Fruit fly (Drosophila melanogaster) whole organism, embryonic: ENCODE results near the gene st.

Source experiments
- BtbVII ChIP-seq: fragments of 200-800 bp; sonication (Bioruptor generic); optimal IDR thresholded peaks from 3 replicates; lab custom pipeline; 2017; ENCODE audit warnings: missing biosample characterization, mild to moderate bottlenecking, missing genetic modification characterization
- CG1024 ChIP-seq: fragments of 200-800 bp; sonication (Bioruptor generic); IDR thresholded peaks from 2 replicates; pipeline ENCODE4 v1.3.6; 2022; ENCODE audit warnings: missing biosample characterization, missing genetic modification characterization
- CG10366 ChIP-seq: fragments of 200-800 bp; sonication (Bioruptor generic); IDR thresholded peaks from 2 replicates; pipeline ENCODE4 v1.3.6; 2022; ENCODE audit warnings: missing biosample characterization, missing genetic modification characterization
- CG11093 ChIP-seq: fragments of 200-800 bp; sonication (Bioruptor generic); IDR thresholded peaks from 3 replicates; pipeline ENCODE4 v1.3.6; 2022; ENCODE audit warnings: missing biosample characterization, missing genetic modification characterization
- CG14441 ChIP-seq: fragments of 200-800 bp; sonication (Bioruptor generic); IDR thresholded peaks from 2 replicates; pipeline ENCODE4 v1.3.6; 2022; ENCODE audit warnings: missing biosample characterization, missing genetic modification characterization
- CG15011 ChIP-seq: fragments of 200-800 bp; sonication (Bioruptor generic); optimal IDR thresholded peaks from 3 replicates; lab custom pipeline; 2018; ENCODE audit warnings: missing biosample characterization, mild to moderate bottlenecking, missing genetic modification characterization
- CG15073 ChIP-seq: fragments of 200-800 bp; sonication (Bioruptor generic); optimal IDR thresholded peaks from 2 replicates; lab custom pipeline; 2016; ENCODE audit warnings: missing biosample characterization, missing genetic modification characterization
- CG15696 ChIP-seq: fragments of 200-800 bp; sonication (Bioruptor generic); optimal IDR thresholded peaks from 2 replicates; lab custom pipeline; 2019; ENCODE audit warnings: missing biosample characterization, mild to moderate bottlenecking, missing genetic modification characterization, moderate library complexity
- CG16813 ChIP-seq: fragments of 200-800 bp; sonication (Bioruptor generic); IDR thresholded peaks from 3 replicates; pipeline ENCODE4 v1.3.6; 2022; ENCODE audit warnings: missing biosample characterization, missing genetic modification characterization; ENCODE audit not compliant: partially characterized antibody
- CG16815 ChIP-seq: fragments of 200-800 bp; sonication (Bioruptor generic); optimal IDR thresholded peaks from 3 replicates; lab custom pipeline; 2017; ENCODE audit warnings: missing biosample characterization, mild to moderate bottlenecking, missing genetic modification characterization
- CG17328 ChIP-seq: fragments of 200-800 bp; sonication (Bioruptor generic); IDR thresholded peaks from 2 replicates; pipeline ENCODE4 v1.3.6; 2022; ENCODE audit warnings: missing biosample characterization, missing genetic modification characterization
- CG17568 ChIP-seq: fragments of 200-800 bp; sonication (Bioruptor generic); optimal IDR thresholded peaks from 2 replicates; lab custom pipeline; 2018; ENCODE audit warnings: missing biosample characterization, mild to moderate bottlenecking, missing genetic modification characterization, moderate library complexity
- CG2678 ChIP-seq: fragments of 200-800 bp; sonication (Bioruptor generic); optimal IDR thresholded peaks from 3 replicates; lab custom pipeline; 2019; ENCODE audit warnings: missing biosample characterization, mild to moderate bottlenecking, missing genetic modification characterization, moderate library complexity
- CG2889 ChIP-seq: fragments of 200-800 bp; sonication (Bioruptor generic); IDR thresholded peaks from 3 replicates; pipeline ENCODE4 v1.3.6; 2022; ENCODE audit warnings: missing biosample characterization, missing genetic modification characterization
- CG30403 ChIP-seq: fragments of 200-800 bp; sonication (Bioruptor generic); optimal IDR thresholded peaks from 3 replicates; lab custom pipeline; 2016; ENCODE audit warnings: missing biosample characterization, missing genetic modification characterization
- CG33213 ChIP-seq: fragments of 200-800 bp; sonication (Bioruptor generic); optimal IDR thresholded peaks from 3 replicates; lab custom pipeline; 2016; ENCODE audit warnings: missing biosample characterization, missing genetic modification characterization
- CG3726 ChIP-seq: fragments of 200-800 bp; sonication (Bioruptor generic); IDR thresholded peaks from 3 replicates; pipeline ENCODE4, ENCODE4 v1.3.6; 2022; ENCODE audit warnings: missing biosample characterization, missing genetic modification characterization
- CG5180 ChIP-seq: fragments of 200-800 bp; sonication (Bioruptor generic); optimal IDR thresholded peaks from 3 replicates; lab custom pipeline; 2017; ENCODE audit warnings: missing biosample characterization, missing genetic modification characterization, mild to moderate bottlenecking, moderate library complexity, missing genetic modification reagents
- CG6854 ChIP-seq: fragments of 200-800 bp; sonication (Bioruptor generic); optimal IDR thresholded peaks from 3 replicates; lab custom pipeline; 2017; ENCODE audit warnings: missing biosample characterization, mild to moderate bottlenecking, missing genetic modification characterization
- CG9876 ChIP-seq: fragments of 200-800 bp; sonication (Bioruptor generic); optimal IDR thresholded peaks from 2 replicates; lab custom pipeline; 2016; ENCODE audit warnings: missing biosample characterization, missing genetic modification characterization
- CrebB ChIP-seq: fragments of 200-800 bp; sonication (Bioruptor generic); optimal IDR thresholded peaks from 3 replicates; lab custom pipeline; 2018; ENCODE audit warnings: missing biosample characterization, mild to moderate bottlenecking, missing genetic modification characterization
- H2.0 ChIP-seq: fragments of 200-800 bp; sonication (Bioruptor generic); IDR thresholded peaks from 2 replicates; pipeline ENCODE4 v1.3.6; 2022; ENCODE audit warnings: missing biosample characterization, missing genetic modification characterization
- Hand ChIP-seq: fragments of 200-800 bp; sonication (Bioruptor generic); optimal IDR thresholded peaks from 2 replicates; lab custom pipeline; 2017; ENCODE audit warnings: mild to moderate bottlenecking, missing biosample characterization, missing genetic modification reagents, missing genetic modification characterization
- Jarid2 ChIP-seq: fragments of 200-800 bp; sonication (Bioruptor generic); optimal IDR thresholded peaks from 3 replicates; lab custom pipeline; 2017; ENCODE audit warnings: mild to moderate bottlenecking, missing biosample characterization, missing genetic modification reagents, missing genetic modification characterization
- Mad ChIP-seq: fragments of 200-800 bp; sonication (Bioruptor generic); optimal IDR thresholded peaks from 2 replicates; lab custom pipeline; 2016; ENCODE audit warnings: missing biosample characterization, missing genetic modification characterization
- Nf-YC ChIP-seq: fragments of 200-800 bp; optimal IDR thresholded peaks from 3 replicates; lab custom pipeline; 2019; ENCODE audit warnings: missing biosample characterization, mild to moderate bottlenecking, missing genetic modification characterization, moderate library complexity
- Xrp1 ChIP-seq: fragments of 200-800 bp; sonication (Bioruptor generic); IDR thresholded peaks from 2 replicates; pipeline ENCODE4 v1.3.6; 2022; ENCODE audit warnings: missing biosample characterization, missing genetic modification characterization
- ab ChIP-seq: fragments of 200-800 bp; sonication (Bioruptor generic); optimal IDR thresholded peaks from 2 replicates; lab custom pipeline; 2016; ENCODE audit warnings: missing biosample characterization, missing genetic modification characterization
- bab2 ChIP-seq: fragments of 200-800 bp; sonication (Bioruptor generic); optimal IDR thresholded peaks from 2 replicates; lab custom pipeline; 2016; ENCODE audit warnings: missing biosample characterization, missing genetic modification characterization
- bigmax ChIP-seq: fragments of 200-800 bp; sonication (Bioruptor generic); optimal IDR thresholded peaks from 2 replicates; lab custom pipeline; 2018; ENCODE audit warnings: missing biosample characterization, mild to moderate bottlenecking, missing genetic modification characterization
- bsh ChIP-seq, 2 experiments: fragments of 200-800 bp; sonication (Bioruptor generic); optimal IDR thresholded peaks; 2 replicates each; lab custom pipeline; 2017 to 2018; ENCODE audit warnings: mild to moderate bottlenecking in 2 of 2, missing biosample characterization in 2 of 2, missing genetic modification characterization in 2 of 2, moderate library complexity in 1 of 2
- cad ChIP-seq: fragments of >200 bp; optimal IDR thresholded peaks from 2 replicates; lab custom pipeline; 2017; ENCODE audit warnings: missing biosample characterization, missing genetic modification characterization
- cato ChIP-seq: fragments of 200-800 bp; sonication (Bioruptor generic); optimal IDR thresholded peaks from 2 replicates; lab custom pipeline; 2016; ENCODE audit warnings: missing biosample characterization, missing genetic modification characterization, borderline replicate concordance
- ci ChIP-seq: fragments of 200-800 bp; sonication (Bioruptor generic); IDR thresholded peaks from 3 replicates; pipeline ENCODE4 v1.3.6; 2022; ENCODE audit warnings: missing biosample characterization, missing genetic modification characterization
- corto ChIP-seq: fragments of 200-800 bp; sonication (Bioruptor generic); optimal IDR thresholded peaks from 2 replicates; lab custom pipeline; 2016; ENCODE audit warnings: missing biosample characterization, mild to moderate bottlenecking, missing genetic modification characterization, moderate library complexity
- croc ChIP-seq: fragments of 200-800 bp; sonication (Bioruptor generic); conservative IDR thresholded peaks from 3 replicates; pipeline ENCODE4 v1.3.6; 2022; ENCODE audit warnings: missing biosample characterization, missing genetic modification characterization
- danr ChIP-seq: fragments of 200-800 bp; sonication (Bioruptor generic); IDR thresholded peaks from 2 replicates; pipeline ENCODE4 v1.3.6; 2022; ENCODE audit warnings: missing biosample characterization, missing genetic modification characterization
- disco-r ChIP-seq: fragments of 200-800 bp; sonication (Bioruptor generic); optimal IDR thresholded peaks from 2 replicates; lab custom pipeline; 2016; ENCODE audit warnings: missing biosample characterization, missing genetic modification characterization
- fd64A ChIP-seq: fragments of 200-800 bp; sonication (Bioruptor generic); optimal IDR thresholded peaks from 3 replicates; lab custom pipeline; 2018; ENCODE audit warnings: missing biosample characterization, mild to moderate bottlenecking, missing genetic modification characterization
- gcm ChIP-seq: fragments of 200-800 bp; sonication (Bioruptor generic); optimal IDR thresholded peaks from 2 replicates; lab custom pipeline; 2019; ENCODE audit warnings: missing biosample characterization, mild to moderate bottlenecking, missing genetic modification characterization, moderate library complexity
- gem ChIP-seq: fragments of 200-800 bp; sonication (Bioruptor generic); optimal IDR thresholded peaks from 2 replicates; lab custom pipeline; 2019; ENCODE audit warnings: missing biosample characterization, mild to moderate bottlenecking, missing genetic modification characterization, moderate library complexity
- grau ChIP-seq: fragments of 200-800 bp; optimal IDR thresholded peaks from 3 replicates; lab custom pipeline; 2019; ENCODE audit warnings: missing biosample characterization, mild to moderate bottlenecking, missing genetic modification characterization, moderate library complexity
- gro ChIP-seq: fragments of 200-800 bp; sonication (Bioruptor generic); optimal IDR thresholded peaks from 2 replicates; lab custom pipeline; 2016; ENCODE audit warnings: missing biosample characterization, missing genetic modification characterization
- hth ChIP-seq: fragments of >200 bp; optimal IDR thresholded peaks from 2 replicates; lab custom pipeline; 2017; ENCODE audit warnings: inconsistent platforms
- ind ChIP-seq: fragments of 200-800 bp; sonication (Bioruptor generic); optimal IDR thresholded peaks from 3 replicates; lab custom pipeline; 2016; ENCODE audit warnings: missing biosample characterization, missing genetic modification characterization
- knrl ChIP-seq: fragments of 200-800 bp; sonication (Bioruptor generic); IDR thresholded peaks from 3 replicates; pipeline ENCODE4 v1.3.6; 2022; ENCODE audit warnings: missing biosample characterization, missing genetic modification characterization; ENCODE audit not compliant: partially characterized antibody
- otp ChIP-seq: fragments of 200-800 bp; sonication (Bioruptor generic); IDR thresholded peaks from 3 replicates; pipeline ENCODE4, ENCODE4 v1.3.6; 2022; ENCODE audit warnings: missing biosample characterization, missing genetic modification characterization
- slou ChIP-seq: fragments of 200-800 bp; sonication (Bioruptor generic); optimal IDR thresholded peaks from 3 replicates; lab custom pipeline; 2016; ENCODE audit warnings: missing biosample characterization, missing genetic modification characterization
- sob ChIP-seq: fragments of 200-800 bp; sonication (Bioruptor generic); IDR thresholded peaks from 2 replicates; pipeline ENCODE4 v1.3.6; 2022; ENCODE audit warnings: missing biosample characterization, missing genetic modification characterization
- stc ChIP-seq: fragments of 200-800 bp; sonication (Bioruptor generic); IDR thresholded peaks from 2 replicates; pipeline ENCODE4 v1.3.6; 2022; ENCODE audit warnings: missing biosample characterization, missing genetic modification characterization
- tx ChIP-seq: fragments of 200-800 bp; sonication (Bioruptor generic); optimal IDR thresholded peaks from 2 replicates; lab custom pipeline; 2016; ENCODE audit warnings: missing biosample characterization, missing genetic modification characterization

The st gene

dm6 chr3L:16533932-16534331 lies 36.5 kb downstream of the st start (continued):
- peak; percentile 47; the same call in 1 of the 3 replicates for TF ChIP-seq CG11093 (GFP tag; lab: Robert Waterston, UW)
- peak; percentile 47 for TF ChIP-seq gcm (GFP tag; lab: Kevin White, UChicago)
- peak; percentile 91 for TF ChIP-seq CG30403
- TF ChIP-seq CG17568 (GFP tag; lab: Kevin White, UChicago): peak; percentile 57
- peak in 1 of 2 experiments; percentile 83 for TF ChIP-seq bsh (GFP tag; optimal IDR thresholded peaks at IDR 0.05; lab: Kevin White, UChicago)
- peak; percentile 29 for TF ChIP-seq CrebB (tag; lab: Kevin White, UChicago)
- peak; percentile 61 for TF ChIP-seq H2.0 (GFP tag; lab: Robert Waterston, UW)
- TF ChIP-seq ind: peak; percentile 76
- no peak for TF ChIP-seq bigmax (GFP tag; lab: Kevin White, UChicago)
- TF ChIP-seq disco-r (GFP tag; lab: Kevin White, UChicago): peak; percentile 43
- peak; percentile 52; the same call in 1 of the 2 replicates for TF ChIP-seq CG10366 (GFP tag; lab: Robert Waterston, UW)
- TF ChIP-seq bab2: peak; percentile 71
- TF ChIP-seq croc: peak; percentile 70
- TF ChIP-seq knrl: no peak
- peak; percentile 56; the same call in 1 of the 3 replicates for TF ChIP-seq ci (GFP tag; lab: Robert Waterston, UW)
- peak; percentile 62 for TF ChIP-seq ab (GFP tag; lab: Kevin White, UChicago)
- TF ChIP-seq tx: peak; percentile 58
- TF ChIP-seq Jarid2 (GFP tag; lab: Kevin White, UChicago): peak; percentile 27
- peak; percentile 74 for TF ChIP-seq CG16815 (GFP tag; lab: Kevin White, UChicago)
- TF ChIP-seq corto (GFP tag; lab: Kevin White, UChicago): no peak
- peak; percentile 54 for TF ChIP-seq slou (GFP tag; lab: Kevin White, UChicago)
- peak; percentile 49 for TF ChIP-seq danr (GFP tag; lab: Robert Waterston, UW)
- TF ChIP-seq grau (tag; lab: Kevin White, UChicago): peak; percentile 89
- peak; percentile 46 for TF ChIP-seq CG9876 (GFP tag; lab: Kevin White, UChicago)
- peak; percentile 37 for TF ChIP-seq CG15073 (GFP tag; lab: Kevin White, UChicago)
- peak; percentile 93 for TF ChIP-seq CG2678 (tag; lab: Kevin White, UChicago)
- peak; percentile 49; the same call in 1 of the 3 replicates for TF ChIP-seq otp (GFP tag; lab: Robert Waterston, UW)
- TF ChIP-seq CG16813 (GFP tag; lab: Robert Waterston, UW): no peak
- TF ChIP-seq Xrp1 (GFP tag; lab: Robert Waterston, UW): peak; percentile 73
- TF ChIP-seq Hand (GFP tag; lab: Kevin White, UChicago): peak; percentile 73
- peak; percentile 61 for TF ChIP-seq CG14441 (GFP tag; lab: Robert Waterston, UW)
- TF ChIP-seq fd64A (GFP tag; lab: Kevin White, UChicago): peak; percentile 19
- TF ChIP-seq CG1024: no peak
- peak; percentile 57 for TF ChIP-seq Nf-YC
- TF ChIP-seq gro (GFP tag; lab: Kevin White, UChicago): no peak
- TF ChIP-seq CG17328 (GFP tag; lab: Robert Waterston, UW): no peak; the same call in 1 of the 2 replicates
- peak; percentile 72 for TF ChIP-seq CG15011 (GFP tag; lab: Kevin White, UChicago)
- peak; percentile 59 for TF ChIP-seq CG15696 (tag; lab: Kevin White, UChicago)
- peak; percentile 30 for TF ChIP-seq CG33213 (GFP tag; lab: Kevin White, UChicago)
- TF ChIP-seq Mad (GFP tag; lab: Kevin White, UChicago): peak; percentile 65
- TF ChIP-seq cad (GFP tag; lab: Kevin White, UChicago): no peak
- no peak for TF ChIP-seq hth
- TF ChIP-seq BtbVII (GFP tag; lab: Kevin White, UChicago): peak; percentile 79
- peak; percentile 42 for TF ChIP-seq CG6854 (GFP tag; lab: Kevin White, UChicago)
- TF ChIP-seq sob (GFP tag; lab: Robert Waterston, UW): 0 out of 2 replicates have a peak, but pooled peaks have one; percentile 16
- TF ChIP-seq gem (tag; lab: Kevin White, UChicago): peak; percentile 93
- TF ChIP-seq CG5180: peak; percentile 68
- 0 out of 3 replicates have a peak, but pooled peaks have one; percentile 44 for TF ChIP-seq CG2889
- TF ChIP-seq cato: peak; percentile 52
- TF ChIP-seq stc (GFP tag; lab: Robert Waterston, UW): peak; percentile 52; the same call in 1 of the 2 replicates
- TF ChIP-seq CG3726 (GFP tag; lab: Robert Waterston, UW): no peak
